Fruit fly (Drosophila melanogaster) whole organism: Measurements from ENCODE around the gene PolA2.

Experiments used
- Dll ChIP-seq: fragments of >200 bp; optimal IDR thresholded peaks from 2 replicates; lab custom pipeline; 2017
- pan ChIP-seq: fragments of >200 bp; optimal IDR thresholded peaks from 2 replicates; lab custom pipeline; 2017
- usp ChIP-seq: fragments of >200 bp; optimal IDR thresholded peaks from 2 replicates; lab custom pipeline; 2017; ENCODE audit warnings: missing biosample characterization, missing genetic modification characterization, mixed read lengths

DNA sequence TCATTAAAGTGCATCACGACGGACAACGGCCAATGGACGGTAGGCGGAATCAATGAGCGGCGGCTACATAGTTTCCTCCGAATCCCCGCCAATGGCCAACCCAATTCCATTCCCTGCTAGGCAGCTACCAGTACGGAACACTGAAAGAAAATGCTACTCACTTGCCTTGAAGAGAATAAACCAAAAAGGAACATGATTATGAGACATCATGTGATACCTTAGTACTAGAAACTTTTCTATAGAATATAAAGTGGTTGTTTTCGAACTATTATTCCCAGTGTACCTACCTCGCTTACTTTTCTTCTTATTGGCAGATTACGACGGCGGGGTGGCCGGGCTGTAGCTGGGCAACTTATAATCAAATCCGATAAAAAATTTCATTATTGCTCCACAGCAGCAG is 14.2 kb upstream of the PolA2 start:
- TF ChIP-seq usp (no peak), pan (no peak), Dll (lab: Kevin White, UChicago) (no peak)
